Fruit fly (Drosophila melanogaster): ENCODE data around the gene Rtel1.

Gene Rtel1

DNA sequence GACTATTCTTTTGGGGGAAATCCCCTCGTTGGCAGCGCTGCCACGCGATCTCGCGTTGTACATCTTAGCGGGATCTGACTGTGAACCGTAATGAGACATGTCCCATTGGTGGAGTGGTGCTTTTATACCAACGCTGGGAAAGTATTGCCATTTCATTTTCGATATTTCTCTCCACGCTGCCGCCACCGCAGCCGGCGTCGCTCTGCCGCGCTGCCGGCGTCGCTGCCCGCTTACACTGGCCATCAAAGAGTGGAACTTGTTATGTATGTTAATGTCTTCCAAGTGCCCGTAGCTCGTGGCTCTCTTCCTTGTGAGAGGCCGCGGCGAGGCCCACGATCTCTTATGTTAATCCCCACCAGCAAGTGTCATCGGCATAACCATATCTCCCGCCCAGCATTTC, 34.0 kb downstream of the Rtel1 start, which contains the start of gene CG3108:
Gene CG3108 (minus strand): TSS at position 101 of the 400 bp plus-strand sequence.
- TF ChIP-seq Dll (optimal IDR thresholded peaks at IDR 0.05) (no peak), pan (optimal IDR thresholded peaks at IDR 0.05) (no peak), psq (optimal IDR thresholded peaks at IDR 0.05) (no peak), usp (GFP tag; optimal IDR thresholded peaks at IDR 0.05) (no peak), CG8478 (optimal IDR thresholded peaks at IDR 0.05) (no peak), EcR (GFP tag; optimal IDR thresholded peaks at IDR 0.05) (no peak)

DNA sequence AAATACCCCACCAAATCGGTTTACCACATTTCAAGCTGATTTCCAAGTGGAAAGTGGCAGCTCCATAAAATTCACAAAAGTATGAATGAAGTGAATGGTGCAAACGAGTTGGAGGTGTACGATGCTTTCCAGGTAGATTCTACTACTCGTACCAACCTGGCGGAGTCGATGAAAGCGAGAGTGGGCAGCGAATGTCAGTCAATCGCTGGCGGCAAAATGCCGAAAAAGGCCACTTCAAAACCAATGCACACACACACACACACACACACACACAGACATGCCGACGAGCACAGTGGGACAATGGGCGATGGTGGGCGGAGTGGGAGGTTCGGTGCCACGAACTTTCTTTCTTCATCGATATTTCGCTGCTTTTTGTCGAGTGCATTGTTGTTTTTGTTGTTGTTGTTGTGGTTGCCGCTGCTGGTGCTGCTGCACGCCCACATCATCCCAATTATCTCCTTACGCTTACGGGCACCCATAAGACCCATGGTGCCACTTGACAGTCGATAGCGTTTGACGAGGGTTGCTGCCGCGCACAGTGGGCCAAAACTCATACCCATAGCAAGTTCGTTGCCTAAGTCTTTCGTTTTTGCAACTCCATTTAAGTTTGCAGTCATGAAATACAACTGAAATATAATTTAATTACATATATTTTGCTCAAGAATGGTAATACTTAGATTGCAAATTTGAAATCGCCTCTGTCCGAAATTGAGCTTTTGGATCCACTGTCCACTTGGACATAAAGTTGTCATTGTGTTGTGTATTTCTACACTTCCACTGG, 35.9 kb downstream of the Rtel1 start:
- TF ChIP-seq CG8478 (optimal IDR thresholded peaks at IDR 0.05) (no peak), EcR (GFP tag; optimal IDR thresholded peaks at IDR 0.05) (no peak), pan (optimal IDR thresholded peaks at IDR 0.05) (no peak), Dll (optimal IDR thresholded peaks at IDR 0.05) (no peak), usp (GFP tag; optimal IDR thresholded peaks at IDR 0.05) (no peak), psq (optimal IDR thresholded peaks at IDR 0.05) (no peak)

dm6 chrX:5786559-5786958, 39.0 kb downstream of the Rtel1 start:
- no peak for TF ChIP-seq EcR (GFP tag; optimal IDR thresholded peaks at IDR 0.05)
- no peak for TF ChIP-seq psq (optimal IDR thresholded peaks at IDR 0.05)
- TF ChIP-seq usp (GFP tag; optimal IDR thresholded peaks at IDR 0.05), result no peak
- TF ChIP-seq Dll (optimal IDR thresholded peaks at IDR 0.05), result no peak
- TF ChIP-seq pan (optimal IDR thresholded peaks at IDR 0.05), result no peak
- TF ChIP-seq CG8478 (optimal IDR thresholded peaks at IDR 0.05), result no peak

dm6 chrX:5789187-5789586, 41.6 kb downstream of the Rtel1 start, which contains the start of gene CG15767:
Gene CG15767, plus strand, starts transcription at chrX:5789487.
- no peak for TF ChIP-seq CG8478 (optimal IDR thresholded peaks at IDR 0.05)
- no peak for TF ChIP-seq pan (optimal IDR thresholded peaks at IDR 0.05)
- no peak for TF ChIP-seq psq (optimal IDR thresholded peaks at IDR 0.05)
- no peak for TF ChIP-seq usp (GFP tag; optimal IDR thresholded peaks at IDR 0.05)
- TF ChIP-seq EcR (GFP tag; optimal IDR thresholded peaks at IDR 0.05), result no peak
- no peak for TF ChIP-seq Dll (optimal IDR thresholded peaks at IDR 0.05)

- no peak for TF ChIP-seq EcR (GFP tag; optimal IDR thresholded peaks at IDR 0.05)
- TF ChIP-seq pan (optimal IDR thresholded peaks at IDR 0.05), result no peak
- TF ChIP-seq CG8478 (optimal IDR thresholded peaks at IDR 0.05), result no peak
- TF ChIP-seq usp (GFP tag; optimal IDR thresholded peaks at IDR 0.05), result no peak
- no peak for TF ChIP-seq psq (optimal IDR thresholded peaks at IDR 0.05)
- TF ChIP-seq Dll (optimal IDR thresholded peaks at IDR 0.05), result no peak
These were observed 44.3 kb downstream of the Rtel1 start, which contains the start of gene CG12239 for dm6 chrX:5791840-5792239. Gene CG12239, plus strand, starts transcription at chrX:5792140.

DNA sequence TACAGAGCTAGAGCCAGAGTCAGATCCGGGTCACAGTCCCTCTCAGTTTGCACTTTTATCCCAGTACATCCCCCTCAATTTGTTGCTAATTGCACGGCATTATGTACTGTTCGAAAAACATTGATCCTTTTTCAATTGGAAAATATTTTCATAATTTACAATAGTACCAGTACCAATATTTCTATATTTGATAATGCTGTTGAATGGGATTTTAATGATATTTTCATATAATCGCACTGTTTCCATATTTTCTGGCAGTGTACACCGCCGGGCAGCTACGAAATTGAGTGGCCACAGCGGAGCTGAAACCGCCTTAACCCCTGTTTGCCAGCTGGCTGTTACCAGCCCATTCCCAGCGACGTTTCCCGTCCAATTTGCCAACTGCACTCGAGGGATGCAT, 53.1 kb downstream of the Rtel1 start:
- TF ChIP-seq pan (optimal IDR thresholded peaks at IDR 0.05) (no peak), EcR (GFP tag; optimal IDR thresholded peaks at IDR 0.05) (no peak), CG8478 (optimal IDR thresholded peaks at IDR 0.05) (no peak), usp (GFP tag; optimal IDR thresholded peaks at IDR 0.05) (no peak), psq (optimal IDR thresholded peaks at IDR 0.05) (no peak), Dll (optimal IDR thresholded peaks at IDR 0.05) (no peak)
